Fruit fly (Drosophila melanogaster): ENCODE results near the gene RhoGAP16F.

- TF ChIP-seq CG11617 (GFP tag; optimal IDR thresholded peaks at IDR 0.05) (no peak), CG5204 (GFP tag; optimal IDR thresholded peaks at IDR 0.05) (no peak), CG12768 (GFP tag; optimal IDR thresholded peaks at IDR 0.05) (no peak), bab1 (GFP tag; optimal IDR thresholded peaks at IDR 0.05) (no peak), Hr96 (GFP tag; optimal IDR thresholded peaks at IDR 0.05) (no peak), pad (GFP tag; optimal IDR thresholded peaks at IDR 0.05) (no peak), Crg-1 (GFP tag; optimal IDR thresholded peaks at IDR 0.05) (no peak), Clk (GFP tag; optimal IDR thresholded peaks at IDR 0.05) (no peak), cnc (optimal IDR thresholded peaks at IDR 0.05) (no peak)
These were observed 10.3 kb upstream of the RhoGAP16F start for dm6 chrX:18082674-18083073.

Data from whole organism, adult.